Worm (Caenorhabditis elegans) whole organism, L1 larva: ENCODE results near the gene B0280.9.

ENCODE experiments used
- aly-2 ChIP-seq: fragments of 150-350 bp; optimal IDR thresholded peaks from 2 replicates; lab custom pipeline; 2014; ENCODE audit warnings: missing biosample characterization, missing genetic modification characterization
- blmp-1 ChIP-seq: fragments of 150-350 bp; optimal IDR thresholded peaks from 2 replicates; lab custom pipeline; 2014; ENCODE audit warnings: missing biosample characterization, missing genetic modification characterization
- efl-3 ChIP-seq: fragments of 200-800 bp; sonication (Bioruptor generic); optimal IDR thresholded peaks from 2 replicates; lab custom pipeline; 2018; ENCODE audit warnings: mild to moderate bottlenecking, missing genetic modification characterization, missing compliant biosample characterization
- fos-1 ChIP-seq: fragments of 150-350 bp; optimal IDR thresholded peaks from 2 replicates; lab custom pipeline; 2014; ENCODE audit warnings: missing biosample characterization, missing genetic modification characterization
- hlh-17 ChIP-seq: fragments of 200-800 bp; sonication (Bioruptor generic); optimal IDR thresholded peaks from 2 replicates; lab custom pipeline; 2018; ENCODE audit warnings: missing genetic modification characterization, mild to moderate bottlenecking, missing compliant biosample characterization, moderate library complexity, borderline replicate concordance
- lin-13 ChIP-seq: fragments of 150-350 bp; optimal IDR thresholded peaks from 2 replicates; lab custom pipeline; 2014; ENCODE audit warnings: missing biosample characterization, missing genetic modification reagents, missing genetic modification characterization
- lin-14 ChIP-seq: fragments of 200-800 bp; sonication (Bioruptor generic); optimal IDR thresholded peaks from 2 replicates; lab custom pipeline; 2018; ENCODE audit warnings: mild to moderate bottlenecking, missing genetic modification characterization, moderate library complexity, missing compliant biosample characterization
- lsy-2 ChIP-seq, 2 experiments: fragments of 150-350 bp; optimal IDR thresholded peaks; 2 replicates each; lab custom pipeline; 2014; ENCODE audit warnings: missing biosample characterization in 2 of 2, missing genetic modification characterization in 2 of 2
- mdl-1 ChIP-seq, 2 experiments: fragments of 150-350 bp; optimal IDR thresholded peaks; 2 replicates each; lab custom pipeline; 2014 to 2017; ENCODE audit warnings: missing biosample characterization in 2 of 2, missing genetic modification characterization in 2 of 2, inconsistent platforms in 1 of 2
- nhr-12 ChIP-seq: sonication (generic microtip); optimal IDR thresholded peaks from 2 replicates; lab custom pipeline; 2017; ENCODE audit warnings: missing biosample characterization, missing genetic modification characterization
- nhr-28 ChIP-seq: fragments of 150-350 bp; optimal IDR thresholded peaks from 2 replicates; lab custom pipeline; 2014; ENCODE audit warnings: missing biosample characterization, missing genetic modification characterization
- nhr-71 ChIP-seq: sonication (generic microtip); optimal IDR thresholded peaks from 2 replicates; lab custom pipeline; 2016; ENCODE audit warnings: mild to moderate bottlenecking, missing genetic modification characterization, moderate library complexity, missing compliant biosample characterization
- nhr-77 ChIP-seq: fragments of 150-350 bp; optimal IDR thresholded peaks from 2 replicates; lab custom pipeline; 2014; ENCODE audit warnings: missing biosample characterization, missing genetic modification characterization
- zag-1 ChIP-seq: fragments of 150-350 bp; optimal IDR thresholded peaks from 2 replicates; lab custom pipeline; 2014; ENCODE audit warnings: missing biosample characterization, missing genetic modification characterization

- TF ChIP-seq mdl-1 (tag; optimal IDR thresholded peaks at IDR 0.05; lab: Kevin White, UChicago) (no peak), nhr-71 (tag; lab: Kevin White, UChicago) (peak; percentile 65), zag-1 (no peak), nhr-28 (tag; lab: Kevin White, UChicago) (no peak), fos-1 (tag; lab: Kevin White, UChicago) (no peak), blmp-1 (tag; lab: Kevin White, UChicago) (no peak), lin-13 (GFP tag; lab: Kevin White, UChicago) (no peak), lsy-2 (tag; optimal IDR thresholded peaks at IDR 0.05; lab: Kevin White, UChicago) (peak in 1 of 2 experiments; percentile 21), aly-2 (tag; lab: Kevin White, UChicago) (no peak), hlh-17 (no peak), lin-14 (GFP tag; lab: Kevin White, UChicago) (no peak), nhr-77 (tag; lab: Kevin White, UChicago) (no peak), efl-3 (GFP tag; lab: Kevin White, UChicago) (no peak), nhr-12 (tag; lab: Kevin White, UChicago) (no peak)
These were observed 32.1 kb downstream of the B0280.9 start, which contains the start of gene ZK418.10 for ce11 chrIII:7090545-7090944.
